Worm (Caenorhabditis elegans) whole organism, L2 larva: ENCODE data around the gene fipr-1.

ENCODE experiments used
- ZK546.5 ChIP-seq: sonication (generic microtip); optimal IDR thresholded peaks from 2 replicates; lab custom pipeline; 2017; ENCODE audit warnings: missing biosample characterization, missing genetic modification characterization
- aly-2 ChIP-seq: fragments of 150-350 bp; optimal IDR thresholded peaks from 2 replicates; lab custom pipeline; 2014; ENCODE audit warnings: missing biosample characterization, missing genetic modification characterization
- crh-2 ChIP-seq: sonication (generic microtip); optimal IDR thresholded peaks from 2 replicates; lab custom pipeline; 2017; ENCODE audit warnings: missing biosample characterization, missing genetic modification characterization
- dmd-4 ChIP-seq: sonication (generic microtip); optimal IDR thresholded peaks from 2 replicates; lab custom pipeline; 2017; ENCODE audit warnings: missing biosample characterization, missing genetic modification characterization
- egl-27 ChIP-seq: sonication (generic microtip); optimal IDR thresholded peaks from 3 replicates; lab custom pipeline; 2017; ENCODE audit warnings: missing biosample characterization, missing genetic modification reagents, missing genetic modification characterization
- nhr-237 ChIP-seq: fragments of 150-350 bp; optimal IDR thresholded peaks from 2 replicates; lab custom pipeline; 2014; ENCODE audit warnings: missing biosample characterization, missing genetic modification characterization
- snpc-4 ChIP-seq: fragments of 150-350 bp; optimal IDR thresholded peaks from 2 replicates; lab custom pipeline; 2014; ENCODE audit warnings: missing biosample characterization, missing genetic modification characterization
- unc-62 ChIP-seq: fragments of 150-350 bp; optimal IDR thresholded peaks from 2 replicates; lab custom pipeline; 2014; ENCODE audit warnings: missing biosample characterization, missing genetic modification reagents, missing genetic modification characterization
- ztf-11 ChIP-seq: sonication (generic microtip); optimal IDR thresholded peaks from 2 replicates; lab custom pipeline; 2017; ENCODE audit warnings: missing biosample characterization, missing genetic modification characterization

DNA sequence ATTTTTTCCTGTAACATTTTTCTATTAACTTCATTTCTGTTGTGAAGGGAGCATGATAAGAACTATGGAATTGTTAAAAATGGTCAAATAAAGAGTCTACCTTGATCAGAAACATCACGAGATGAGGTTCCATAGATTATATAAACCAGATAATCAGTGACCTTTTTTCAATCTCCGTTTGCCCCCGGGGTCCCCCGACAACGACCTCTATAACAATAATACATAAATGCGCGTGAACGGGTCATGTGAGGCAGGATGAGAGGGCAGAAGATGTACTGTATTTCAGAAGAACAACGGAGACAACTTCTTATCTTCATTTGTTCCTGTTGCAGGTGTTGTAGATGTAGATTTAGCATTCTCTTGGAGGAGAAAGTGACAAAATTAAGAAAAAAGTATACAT lies 9.7 kb downstream of the fipr-1 start:
- TF ChIP-seq nhr-237 (tag; lab: Kevin White, UChicago) (no peak), snpc-4 (tag; lab: Kevin White, UChicago) (no peak), crh-2 (no peak), aly-2 (no peak), unc-62 (GFP tag; lab: Kevin White, UChicago) (no peak), dmd-4 (tag; lab: Kevin White, UChicago) (no peak), ztf-11 (tag; lab: Kevin White, UChicago) (no peak), egl-27 (tag; lab: Kevin White, UChicago) (no peak), ZK546.5 (tag; lab: Kevin White, UChicago) (no peak)
